Fruit fly (Drosophila melanogaster): Measurements from ENCODE around the gene Hpf1.

Gene Hpf1

DNA sequence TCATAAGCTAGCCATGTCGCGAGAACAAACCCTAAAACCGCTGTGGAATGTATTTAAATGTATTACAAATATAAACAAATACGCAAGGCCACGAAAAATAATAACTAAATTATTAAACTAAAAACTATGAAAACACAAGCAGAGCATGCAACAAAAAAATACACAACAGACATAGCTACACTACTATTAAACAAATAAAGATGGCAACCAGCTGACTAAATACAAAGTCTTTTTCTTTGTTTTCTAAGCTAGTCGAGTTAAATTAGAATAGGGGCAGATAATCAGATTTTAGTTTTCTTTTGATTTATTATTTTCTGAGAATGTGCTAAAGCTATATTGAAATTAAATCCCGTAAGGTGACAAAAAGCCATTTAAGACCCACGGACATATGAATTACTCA, 45.0 kb upstream of the Hpf1 start (continued):
- TF ChIP-seq CG42726 (GFP tag; IDR thresholded peaks at IDR 0.05; ENCODE audit: partially characterized antibody) (no peak), CG2120 (GFP tag; optimal IDR thresholded peaks at IDR 0.05) (peak; percentile 37), sug (tag; optimal IDR thresholded peaks at IDR 0.05) (peak; percentile 13), CG12659 (GFP tag; optimal IDR thresholded peaks at IDR 0.05) (peak; percentile 38), CG10462 (GFP tag; optimal IDR thresholded peaks at IDR 0.05) (no peak), YL-1 (GFP tag; optimal IDR thresholded peaks at IDR 0.05) (peak; percentile 29), PHDP (tag; optimal IDR thresholded peaks at IDR 0.05) (peak; percentile 53), lab (GFP tag; optimal IDR thresholded peaks at IDR 0.05) (peak; percentile 84), cwo (GFP tag; optimal IDR thresholded peaks at IDR 0.05) (peak; percentile 31), CG17359 (tag; optimal IDR thresholded peaks at IDR 0.05) (peak; percentile 36), scrt (GFP tag; optimal IDR thresholded peaks at IDR 0.05) (peak; percentile 53)

DNA sequence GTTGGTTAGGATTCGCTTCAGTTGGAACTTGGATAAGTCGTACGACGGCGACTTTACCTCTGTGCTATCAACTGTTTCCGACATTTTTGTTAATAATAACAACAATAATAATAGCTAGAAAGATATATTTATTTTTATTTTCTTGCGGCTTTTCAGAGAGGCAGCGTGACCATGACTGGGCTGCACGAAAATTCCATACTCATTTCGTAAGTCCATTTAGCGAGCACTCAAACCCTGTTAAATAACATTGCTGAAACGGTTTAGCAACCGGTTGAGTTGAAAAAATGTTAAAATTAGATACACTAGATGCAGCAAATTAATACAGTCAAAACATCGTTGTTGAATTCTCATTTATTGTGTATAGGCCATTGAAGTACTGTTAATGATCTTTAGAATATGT, 37.1 kb upstream of the Hpf1 start, which contains the start of gene Dcps:
Dcps (minus strand) TSS at position 181 of the 400 bp plus-strand sequence.
- TF ChIP-seq nmo (GFP tag; optimal IDR thresholded peaks at IDR 0.05) (peak; percentile 7), CG6272 (GFP tag; IDR thresholded peaks at IDR 0.05) (no peak), Hmr (GFP tag; optimal IDR thresholded peaks at IDR 0.05) (no peak), CG10366 (GFP tag; IDR thresholded peaks at IDR 0.05) (no peak), Bgb (GFP tag; IDR thresholded peaks at IDR 0.05; ENCODE audit: partially characterized antibody) (0 out of 2 replicates have a peak, but pooled peaks have one; percentile 21), sens (GFP tag) (no peak), CG6791 (GFP tag; IDR thresholded peaks at IDR 0.05; ENCODE audit: partially characterized antibody) (no peak), CG7786 (GFP tag; optimal IDR thresholded peaks at IDR 0.05) (no peak), tx (GFP tag; optimal IDR thresholded peaks at IDR 0.05) (no peak), CG7928 (GFP tag; optimal IDR thresholded peaks at IDR 0.05) (no peak), Ada2b (GFP tag; IDR thresholded peaks at IDR 0.05) (no peak), so (GFP tag; IDR thresholded peaks at IDR 0.05) (no peak), lab (GFP tag; optimal IDR thresholded peaks at IDR 0.05) (no peak), Hr3 (GFP tag; optimal IDR thresholded peaks at IDR 0.05) (no peak), sim (GFP tag; IDR thresholded peaks at IDR 0.05) (no peak), CG17359 (tag; optimal IDR thresholded peaks at IDR 0.05) (no peak), CG6813 (GFP tag; optimal IDR thresholded peaks at IDR 0.05) (no peak), CG14965 (GFP tag; optimal IDR thresholded peaks at IDR 0.05; ENCODE audit: borderline replicate concordance) (no peak), Antp (GFP tag; optimal IDR thresholded peaks at IDR 0.05) (no peak), zfh2 (GFP tag; optimal IDR thresholded peaks at IDR 0.05) (no peak), CG15601 (tag; optimal IDR thresholded peaks at IDR 0.05) (no peak), Fer2 (tag; optimal IDR thresholded peaks at IDR 0.05) (no peak), CG4404 (GFP tag; IDR thresholded peaks at IDR 0.05) (no peak), CG8281 (tag; optimal IDR thresholded peaks at IDR 0.05) (no peak), Dfd (GFP tag; optimal IDR thresholded peaks at IDR 0.05) (no peak), her (GFP tag; optimal IDR thresholded peaks at IDR 0.05) (no peak), CG9817 (tag; optimal IDR thresholded peaks at IDR 0.05) (no peak), CG7963 (GFP tag; IDR thresholded peaks at IDR 0.05; ENCODE audit: partially characterized antibody) (no peak), CG2889 (GFP tag; IDR thresholded peaks at IDR 0.05) (no peak), unc-4 (GFP tag; IDR thresholded peaks at IDR 0.05; ENCODE audit: partially characterized antibody) (peak; percentile 19; the same call in 1 of the 2 replicates), MESR4 (GFP tag; optimal IDR thresholded peaks at IDR 0.05) (peak; percentile 26), CG11247 (GFP tag; IDR thresholded peaks at IDR 0.05) (no peak), Spps (tag; optimal IDR thresholded peaks at IDR 0.05) (no peak), lov (optimal IDR thresholded peaks at IDR 0.05) (no peak), lov (GFP tag; IDR thresholded peaks at IDR 0.05) (no peak), trem (tag; optimal IDR thresholded peaks at IDR 0.05) (peak; percentile 27), CG9932 (GFP tag; IDR thresholded peaks at IDR 0.05) (no peak), CG18011 (GFP tag; optimal IDR thresholded peaks at IDR 0.05) (no peak), stwl (tag; optimal IDR thresholded peaks at IDR 0.05) (peak; percentile 58), Aef1 (GFP tag; IDR thresholded peaks at IDR 0.05) (no peak)

Data from whole organism, embryonic.